Worm (Caenorhabditis elegans): Measurements from ENCODE around the gene syg-2.

The syg-2 gene

DNA sequence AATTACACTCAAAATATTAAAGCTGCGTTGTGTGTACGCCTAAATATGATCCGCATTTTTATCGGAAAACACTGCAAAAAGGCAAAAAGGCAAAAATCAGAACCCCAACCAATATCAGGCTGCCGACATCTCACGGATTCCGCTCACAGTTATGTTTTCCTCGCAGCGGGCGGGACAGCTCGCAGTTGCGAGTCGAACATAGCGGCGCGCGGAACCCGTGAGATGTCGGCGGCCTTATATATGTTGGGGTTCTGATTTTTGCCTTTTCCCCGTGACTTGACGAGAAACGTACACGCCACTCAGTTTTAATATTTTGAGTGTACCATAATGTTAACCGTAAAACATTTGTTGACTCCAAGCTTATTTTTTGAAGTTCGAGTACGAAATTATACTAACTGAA lies 17.3 kb upstream of the syg-2 start:
- peak; percentile 26 for TF ChIP-seq snpc-4 (tag; optimal IDR thresholded peaks at IDR 0.05)
- TF ChIP-seq ctbp-1 (GFP tag; IDR thresholded peaks at IDR 0.05): no peak
- TF ChIP-seq egl-43 (GFP tag; IDR thresholded peaks at IDR 0.05): 0 out of 2 replicates have a peak, but pooled peaks have one; percentile 48
- no peak for TF ChIP-seq cey-2 (tag; optimal IDR thresholded peaks at IDR 0.05; ENCODE audit: borderline replicate concordance, insufficient read depth)
- TF ChIP-seq R02D3.7 (tag; optimal IDR thresholded peaks at IDR 0.05): no peak
- TF ChIP-seq skn-1 (tag; optimal IDR thresholded peaks at IDR 0.05): no peak
- TF ChIP-seq daf-19 (GFP tag; conservative IDR thresholded peaks at IDR 0.05): no peak
- TF ChIP-seq lin-38 (GFP tag; IDR thresholded peaks at IDR 0.05): no peak
- TF ChIP-seq spr-3 (GFP tag; optimal IDR thresholded peaks at IDR 0.05): no peak
- no peak for TF ChIP-seq Y105C5A.15 (GFP tag; IDR thresholded peaks at IDR 0.05)
- TF ChIP-seq daf-16 (GFP tag; optimal IDR thresholded peaks at IDR 0.05): no peak
- TF ChIP-seq daf-16 (tag; optimal IDR thresholded peaks at IDR 0.05): no peak
- 0 out of 2 replicates have a peak, but pooled peaks have one; percentile 30 for TF ChIP-seq D1046.2 (GFP tag; IDR thresholded peaks at IDR 0.05)
- no peak for TF ChIP-seq zip-11 (GFP tag; IDR thresholded peaks at IDR 0.05)

DNA sequence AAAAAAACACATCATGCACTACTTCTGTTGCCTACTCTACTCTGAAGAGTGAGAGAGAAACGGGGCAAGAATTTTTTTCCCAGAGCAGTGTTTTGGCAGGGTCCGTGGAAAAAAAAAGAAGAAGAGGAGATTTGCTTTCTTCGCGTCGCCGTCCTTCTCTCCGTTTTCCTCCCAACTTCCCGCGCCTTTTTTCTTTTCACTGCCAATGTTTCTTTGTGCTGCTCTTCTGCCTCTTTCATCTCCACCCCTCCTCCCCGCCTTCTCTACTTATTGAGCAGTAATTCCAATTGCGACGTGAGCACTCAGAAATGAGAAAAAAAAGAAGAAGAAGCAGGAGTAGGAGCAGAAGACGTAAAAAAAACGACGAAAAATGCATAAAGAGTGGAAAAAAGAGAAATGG lies 14.8 kb upstream of the syg-2 start:
- TF ChIP-seq Y105C5A.15 (GFP tag; IDR thresholded peaks at IDR 0.05) (no peak), ZK337.2 (GFP tag; IDR thresholded peaks at IDR 0.05) (no peak), pqm-1 (tag; optimal IDR thresholded peaks at IDR 0.05) (no peak), mep-1 (tag; optimal IDR thresholded peaks at IDR 0.05) (peak; percentile 71), spr-3 (GFP tag; optimal IDR thresholded peaks at IDR 0.05) (no peak), sdz-12 (GFP tag; optimal IDR thresholded peaks at IDR 0.05) (no peak), hif-1 (tag; optimal IDR thresholded peaks at IDR 0.05) (peak in 1 of 2 experiments; percentile 31), duxl-1 (tag; optimal IDR thresholded peaks at IDR 0.05; ENCODE audit: poor library complexity) (no peak), rbr-2 (tag; optimal IDR thresholded peaks at IDR 0.05) (peak; percentile 72), T26A8.4 (GFP tag; IDR thresholded peaks at IDR 0.05) (no peak), nhr-48 (tag; optimal IDR thresholded peaks at IDR 0.05) (no peak), mxl-2 (GFP tag; conservative IDR thresholded peaks at IDR 0.05) (no peak), pha-4 (GFP tag; IDR thresholded peaks at IDR 0.05) (no peak), pha-4 (tag; optimal IDR thresholded peaks at IDR 0.05) (no peak), hmg-1.1 (GFP tag; IDR thresholded peaks at IDR 0.05) (peak; percentile 64), dmd-6 (GFP tag; IDR thresholded peaks at IDR 0.05) (0 out of 2 replicates have a peak, but pooled peaks have one; percentile 8), fkh-10 (GFP tag; optimal IDR thresholded peaks at IDR 0.05) (peak; percentile 90), F37D6.2 (tag; optimal IDR thresholded peaks at IDR 0.05) (peak; percentile 58), nhr-111 (GFP tag; optimal IDR thresholded peaks at IDR 0.05) (no peak), nhr-11 (tag; optimal IDR thresholded peaks at IDR 0.05) (peak; percentile 17), zfp-3 (GFP tag; conservative IDR thresholded peaks at IDR 0.05) (no peak), ceh-20 (GFP tag; IDR thresholded peaks at IDR 0.05) (no peak), lsy-2 (tag; optimal IDR thresholded peaks at IDR 0.05) (peak in 1 of 2 experiments; percentile 46), ctbp-1 (GFP tag; IDR thresholded peaks at IDR 0.05) (peak; percentile 74), ceh-44 (GFP tag; IDR thresholded peaks at IDR 0.05) (no peak), lin-39 (tag; optimal IDR thresholded peaks at IDR 0.05) (no peak), daf-16 (GFP tag; optimal IDR thresholded peaks at IDR 0.05) (peak in 1 of 2 experiments; percentile 4), daf-16 (tag; optimal IDR thresholded peaks at IDR 0.05) (no peak), ZK546.5 (tag; optimal IDR thresholded peaks at IDR 0.05) (no peak), tag-97 (GFP tag; IDR thresholded peaks at IDR 0.05) (no peak), hlh-30 (tag; optimal IDR thresholded peaks at IDR 0.05; ENCODE audit: insufficient read depth) (peak; percentile 19), hlh-11 (tag; optimal IDR thresholded peaks at IDR 0.05) (peak; percentile 24), madf-5 (GFP tag; IDR thresholded peaks at IDR 0.05) (no peak), mes-2 (tag; optimal IDR thresholded peaks at IDR 0.05; ENCODE audit: poor library complexity, severe bottlenecking) (no peak), vab-7 (GFP tag; IDR thresholded peaks at IDR 0.05) (no peak), ztf-7 (tag; optimal IDR thresholded peaks at IDR 0.05) (no peak), ceh-62 (tag; optimal IDR thresholded peaks at IDR 0.05) (no peak), mdt-29 (GFP tag; IDR thresholded peaks at IDR 0.05) (no peak), set-16 (GFP tag; IDR thresholded peaks at IDR 0.05) (peak; percentile 67), egl-43 (GFP tag; IDR thresholded peaks at IDR 0.05) (0 out of 2 replicates have a peak, but pooled peaks have one; percentile 42), unc-130 (GFP tag; optimal IDR thresholded peaks at IDR 0.05) (no peak)

Data from whole organism, L4 larva.